Worm (Caenorhabditis elegans): ENCODE data around the gene hach-1.

hach-1 gene

ce11 chrIII:5604080-5604479 lies 48.8 kb downstream of the hach-1 start, which contains the start of gene xnd-1:
Gene xnd-1, plus strand, starts transcription at chrIII:5604460.
- TF ChIP-seq lim-6 (tag; optimal IDR thresholded peaks at IDR 0.05): no peak

Measured in whole organism, late embryonic.